Fruit fly (Drosophila melanogaster): Measurements from ENCODE around the gene Sirt2.

dm6 chr3R:20346903-20347302, 18.6 kb downstream of the Sirt2 start:
- TF ChIP-seq h (GFP tag; optimal IDR thresholded peaks at IDR 0.05) (no peak), Abd-B (GFP tag; optimal IDR thresholded peaks at IDR 0.05) (no peak), Hr78 (GFP tag; optimal IDR thresholded peaks at IDR 0.05) (no peak), N (GFP tag; optimal IDR thresholded peaks at IDR 0.05) (no peak), psq (GFP tag; optimal IDR thresholded peaks at IDR 0.05) (no peak), OdsH (GFP tag; optimal IDR thresholded peaks at IDR 0.05) (no peak), Myc (optimal IDR thresholded peaks at IDR 0.05) (no peak), pan (optimal IDR thresholded peaks at IDR 0.05) (no peak), dmrt93B (GFP tag; optimal IDR thresholded peaks at IDR 0.05) (no peak), Hr83 (GFP tag; optimal IDR thresholded peaks at IDR 0.05; ENCODE audit: poor library complexity, severe bottlenecking) (no peak), dsf (GFP tag; optimal IDR thresholded peaks at IDR 0.05; ENCODE audit: borderline replicate concordance) (no peak), usp (GFP tag; optimal IDR thresholded peaks at IDR 0.05) (no peak), sage (GFP tag; optimal IDR thresholded peaks at IDR 0.05) (no peak), brk (GFP tag; optimal IDR thresholded peaks at IDR 0.05) (no peak)

Measured in whole organism, wandering third instar larva.